Worm (Caenorhabditis elegans) whole organism, midembryonic: ENCODE data around the gene Y37E11B.2.
"Not testable (repeated sequence)": the region's sequence is repeated elsewhere in the genome, so short reads cannot be mapped to it uniquely, and the experiment has no call there.

Experiments
- T22C8.4 ChIP-seq: fragments of 200-800 bp; sonication (Bioruptor generic); IDR thresholded peaks from 2 replicates; pipeline ENCODE4 v1.3.6; 2022; ENCODE audit warnings: missing genetic modification characterization, missing compliant biosample characterization
- cog-1 ChIP-seq: sonication (generic microtip); optimal IDR thresholded peaks from 2 replicates; lab custom pipeline; 2016; ENCODE audit warnings: missing genetic modification characterization, missing compliant biosample characterization
- flt-1 ChIP-seq: fragments of 200-800 bp; sonication (Bioruptor generic); IDR thresholded peaks from 2 replicates; pipeline ENCODE4 v1.3.6; 2022; ENCODE audit warnings: missing genetic modification characterization, missing compliant biosample characterization
- klf-2 ChIP-seq: fragments of 200-800 bp; sonication (Bioruptor generic); conservative IDR thresholded peaks from 2 replicates; pipeline ENCODE4 v1.3.6; 2022; ENCODE audit warnings: missing genetic modification reagents, missing genetic modification characterization, missing compliant biosample characterization
- med-1 ChIP-seq: sonication (generic microtip); optimal IDR thresholded peaks from 2 replicates; lab custom pipeline; 2017; ENCODE audit warnings: missing genetic modification characterization, mild to moderate bottlenecking, missing compliant biosample characterization, antibody characterized with exemption, missing genetic modification reagents; ENCODE audit not compliant: insufficient read depth
- ref-1 ChIP-seq: fragments of 200-800 bp; sonication (Bioruptor generic); conservative IDR thresholded peaks from 2 replicates; pipeline ENCODE4 v1.3.6; 2022; ENCODE audit warnings: missing genetic modification reagents, missing genetic modification characterization, missing compliant biosample characterization
- tab-1 ChIP-seq: fragments of 200-800 bp; sonication (Bioruptor generic); IDR thresholded peaks from 2 replicates; pipeline ENCODE4 v1.3.6; 2022; ENCODE audit warnings: missing genetic modification characterization, missing compliant biosample characterization
- ztf-23 ChIP-seq: fragments of 200-800 bp; sonication (Bioruptor generic); IDR thresholded peaks from 2 replicates; pipeline ENCODE4 v1.3.6; 2022; ENCODE audit warnings: missing genetic modification reagents, missing genetic modification characterization, missing compliant biosample characterization
- ztf-29 ChIP-seq: fragments of 200-800 bp; sonication (Bioruptor generic); IDR thresholded peaks from 2 replicates; pipeline ENCODE4 v1.3.6; 2022; ENCODE audit warnings: missing genetic modification reagents, missing genetic modification characterization, missing compliant biosample characterization

Gene Y37E11B.2

ce11 chrIV:3552933-3553332 lies 25.3 kb upstream of the Y37E11B.2 start:
- TF ChIP-seq klf-2 (GFP tag; lab: Robert Waterston, UW) (no peak), ref-1 (GFP tag; lab: Robert Waterston, UW) (no peak), ztf-23 (no peak), T22C8.4 (GFP tag; lab: Robert Waterston, UW) (no peak), cog-1 (no peak)

- no peak for TF ChIP-seq klf-2 (GFP tag; lab: Robert Waterston, UW)
- TF ChIP-seq flt-1, result no peak
- TF ChIP-seq med-1, result no peak
- no peak for TF ChIP-seq tab-1 (GFP tag; lab: Robert Waterston, UW)
- no peak for TF ChIP-seq ztf-29 (GFP tag; lab: Robert Waterston, UW)
- TF ChIP-seq T22C8.4 (GFP tag; lab: Robert Waterston, UW), result no peak
- no peak for TF ChIP-seq cog-1
- no peak for TF ChIP-seq ref-1 (GFP tag; lab: Robert Waterston, UW)
- no peak for TF ChIP-seq ztf-23
Observed at ce11 chrIV:3557331-3557730, 20.9 kb upstream of the Y37E11B.2 start, which contains the start of gene osm-9. Gene osm-9 (minus strand): TSS chrIV:3557431.

- TF ChIP-seq cog-1, result no peak
- no peak for TF ChIP-seq T22C8.4 (GFP tag; lab: Robert Waterston, UW)
- no peak for TF ChIP-seq flt-1
- no peak for TF ChIP-seq tab-1 (GFP tag; lab: Robert Waterston, UW)
- no peak for TF ChIP-seq ref-1 (GFP tag; lab: Robert Waterston, UW)
- no peak for TF ChIP-seq klf-2 (GFP tag; lab: Robert Waterston, UW)
- no peak for TF ChIP-seq ztf-29 (GFP tag; lab: Robert Waterston, UW)
- TF ChIP-seq med-1, result no peak
- TF ChIP-seq ztf-23, result no peak
Observed at ce11 chrIV:3559201-3559600, 19.1 kb upstream of the Y37E11B.2 start.

DNA sequence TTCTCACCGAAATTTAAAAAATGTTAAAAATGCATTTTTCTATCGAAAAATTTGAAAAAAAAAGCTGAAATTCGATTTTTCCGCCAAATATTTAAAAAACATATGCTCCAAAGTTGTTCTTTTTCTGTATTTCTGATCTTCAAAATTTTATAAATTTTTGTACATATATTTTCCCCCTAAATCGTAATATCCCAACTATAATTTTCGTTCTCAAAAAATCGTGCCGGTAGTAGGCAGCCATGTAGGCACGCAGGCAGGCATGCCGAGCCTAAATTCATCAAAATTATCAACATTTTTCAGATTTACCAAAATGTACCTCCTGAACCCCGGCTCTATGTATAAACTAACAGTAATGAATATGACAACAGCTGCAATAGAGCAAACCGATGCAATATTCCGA lies 13.4 kb upstream of the Y37E11B.2 start, which contains the start of gene sre-5:
TSS of gene sre-5 (plus strand) at position 301 of the 400 bp plus-strand sequence.
- no peak for TF ChIP-seq tab-1 (GFP tag; lab: Robert Waterston, UW)
- no peak for TF ChIP-seq ref-1 (GFP tag; lab: Robert Waterston, UW)
- no peak for TF ChIP-seq ztf-23

DNA sequence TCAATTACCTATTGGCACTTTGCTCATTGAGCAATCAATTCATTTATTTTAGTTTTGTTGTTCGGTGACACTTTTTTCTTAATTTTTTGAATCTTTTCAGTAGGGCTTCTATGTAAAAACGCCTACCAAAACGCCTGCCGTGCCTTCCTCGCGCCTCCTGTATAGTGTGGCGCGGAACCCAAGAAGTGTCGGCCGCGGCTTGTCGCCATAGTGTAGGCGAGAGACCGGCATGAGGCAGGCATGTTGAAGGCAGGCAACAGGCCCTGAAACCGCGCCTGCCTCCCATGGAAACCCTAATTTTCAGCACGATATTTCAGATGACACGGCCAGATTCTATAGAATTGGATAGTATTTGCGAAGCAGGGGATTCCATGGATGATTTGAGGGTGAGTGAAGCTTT lies 9.6 kb upstream of the Y37E11B.2 start, which contains the start of gene otpl-1:
TSS of gene otpl-1 (plus strand) at position 372 of the 400 bp plus-strand sequence.
- no peak for TF ChIP-seq med-1
- no peak for TF ChIP-seq tab-1 (GFP tag; lab: Robert Waterston, UW)

DNA sequence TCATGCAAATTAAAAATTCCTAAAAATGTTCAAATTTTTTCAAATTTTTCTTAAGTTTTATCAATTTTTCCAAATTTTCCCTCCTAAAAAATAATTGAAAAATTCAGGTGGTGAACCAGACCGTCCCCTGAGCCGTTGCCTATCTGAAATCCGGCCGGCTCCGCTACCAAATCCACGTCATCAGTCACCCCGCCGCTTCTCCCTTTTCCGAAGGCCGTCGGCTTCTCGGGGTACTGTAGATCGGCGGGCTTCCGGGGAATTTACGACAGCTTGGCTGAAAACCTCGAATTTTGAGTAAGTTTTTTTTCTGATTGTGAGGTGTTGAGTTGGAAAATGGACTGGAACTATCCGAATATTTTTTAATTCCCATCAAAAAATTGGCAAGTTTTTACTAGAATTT lies 7.6 kb upstream of the Y37E11B.2 start:
- TF ChIP-seq ztf-23 (no peak), ztf-29 (GFP tag; lab: Robert Waterston, UW) (no peak), flt-1 (no peak), ref-1 (GFP tag; lab: Robert Waterston, UW) (no peak), T22C8.4 (GFP tag; lab: Robert Waterston, UW) (no peak), klf-2 (GFP tag; lab: Robert Waterston, UW) (no peak), med-1 (no peak), tab-1 (GFP tag; lab: Robert Waterston, UW) (no peak), cog-1 (no peak)

DNA sequence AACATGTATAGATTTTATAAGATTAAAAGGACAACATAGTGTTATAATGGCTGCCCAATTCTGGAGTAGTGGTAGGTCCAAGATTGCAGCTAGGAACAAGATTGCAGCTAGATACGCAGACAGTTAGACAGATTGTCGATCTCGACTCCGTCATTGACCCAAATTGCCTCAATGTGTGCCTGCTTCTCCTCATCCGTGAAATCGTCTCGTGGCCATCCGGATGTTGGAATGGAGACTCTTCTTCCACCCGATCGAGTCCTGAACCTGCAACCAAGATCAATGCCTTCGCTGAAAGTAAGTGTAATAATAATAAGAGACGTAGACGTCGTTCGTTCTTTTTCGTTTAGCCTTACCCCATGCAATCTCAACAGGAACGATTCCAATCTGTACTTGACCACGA lies 412 bp downstream of the Y37E11B.2 start:
- TF ChIP-seq cog-1, result no peak
- TF ChIP-seq ref-1 (GFP tag; lab: Robert Waterston, UW), result no peak
- no peak for TF ChIP-seq flt-1
- no peak for TF ChIP-seq tab-1 (GFP tag; lab: Robert Waterston, UW)
- no peak for TF ChIP-seq med-1
- TF ChIP-seq klf-2 (GFP tag; lab: Robert Waterston, UW), result no peak
- TF ChIP-seq ztf-29 (GFP tag; lab: Robert Waterston, UW), result no peak
- no peak for TF ChIP-seq T22C8.4 (GFP tag; lab: Robert Waterston, UW)
- no peak for TF ChIP-seq ztf-23

ce11 chrIV:3579477-3579975 lies 1.3 kb downstream of the Y37E11B.2 start, which contains the start of gene Y37E11B.1:
Gene Y37E11B.1 (plus strand): TSS chrIV:3579621.
- TF ChIP-seq cog-1 (no peak), klf-2 (GFP tag; lab: Robert Waterston, UW) (no peak), T22C8.4 (GFP tag; lab: Robert Waterston, UW) (no peak), ztf-23 (no peak), ref-1 (GFP tag; lab: Robert Waterston, UW) (no peak), ztf-29 (GFP tag; lab: Robert Waterston, UW) (no peak), flt-1 (no peak), med-1 (no peak), tab-1 (GFP tag; lab: Robert Waterston, UW) (no peak)

- not testable (repeated sequence) for TF ChIP-seq cog-1, flt-1, med-1
Observed at ce11 chrIV:3582806-3583205, 4.6 kb downstream of the Y37E11B.2 start, which contains the start of gene blos-7. Gene blos-7 (minus strand): TSS chrIV:3582906.

DNA sequence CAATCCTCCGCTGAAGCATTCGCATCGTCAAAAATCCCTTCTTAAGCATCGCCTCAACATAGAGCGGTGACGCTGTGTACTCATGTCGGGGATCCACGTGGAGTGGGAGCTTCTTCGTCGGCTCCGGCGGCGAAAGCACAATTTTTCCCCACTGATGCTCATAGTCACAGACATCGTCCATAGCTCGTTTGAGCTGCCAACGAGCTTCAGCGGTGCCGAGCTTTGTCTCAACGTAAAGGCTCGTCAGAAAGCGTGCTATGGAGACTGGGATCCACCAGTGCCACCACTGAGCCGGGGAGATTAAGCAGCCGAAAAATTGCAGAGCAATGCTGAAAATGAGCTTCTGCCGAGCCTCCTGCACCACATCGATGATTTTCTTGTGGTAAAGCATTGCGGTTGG lies 12.6 kb downstream of the Y37E11B.2 start:
- TF ChIP-seq klf-2 (GFP tag; lab: Robert Waterston, UW), result no peak
- no peak for TF ChIP-seq ztf-23
- TF ChIP-seq ztf-29 (GFP tag; lab: Robert Waterston, UW), result no peak
- no peak for TF ChIP-seq T22C8.4 (GFP tag; lab: Robert Waterston, UW)
- no peak for TF ChIP-seq flt-1
- TF ChIP-seq cog-1, result no peak
- no peak for TF ChIP-seq med-1
- no peak for TF ChIP-seq tab-1 (GFP tag; lab: Robert Waterston, UW)
- no peak for TF ChIP-seq ref-1 (GFP tag; lab: Robert Waterston, UW)

ce11 chrIV:3593513-3593912 lies 15.3 kb downstream of the Y37E11B.2 start, which contains the start of gene taf-2:
Gene taf-2 (minus strand): TSS chrIV:3593613.
- no peak for TF ChIP-seq ref-1 (GFP tag; lab: Robert Waterston, UW)
- no peak for TF ChIP-seq klf-2 (GFP tag; lab: Robert Waterston, UW)
- no peak for TF ChIP-seq ztf-23
- no peak for TF ChIP-seq T22C8.4 (GFP tag; lab: Robert Waterston, UW)
- TF ChIP-seq flt-1, result no peak
- TF ChIP-seq tab-1 (GFP tag; lab: Robert Waterston, UW), result no peak
- no peak for TF ChIP-seq ztf-29 (GFP tag; lab: Robert Waterston, UW)
- TF ChIP-seq med-1, result no peak
- TF ChIP-seq cog-1, result no peak
